Fruit fly (Drosophila melanogaster): ENCODE results near the gene loh.
A peak's percentile ranks its signal among the peaks of the same experiment; 100 is the strongest.

Gene loh

DNA sequence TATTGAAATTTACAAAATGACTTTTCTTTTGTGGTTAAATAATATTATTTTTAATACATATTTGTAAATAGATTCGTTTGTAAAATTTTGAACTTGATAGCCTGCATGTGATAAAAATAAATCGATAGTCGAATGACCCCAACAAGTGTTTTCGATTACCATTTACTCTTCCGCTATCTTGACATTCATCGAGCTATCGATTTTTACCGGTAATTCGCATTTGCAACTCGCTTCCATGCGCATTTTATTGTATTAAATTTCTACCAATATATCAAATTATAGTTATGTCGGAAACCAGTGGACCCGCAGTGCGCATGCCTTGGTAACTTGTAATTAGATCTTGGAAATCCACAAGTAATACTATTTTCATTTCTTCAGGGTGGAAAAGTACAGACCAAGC is 23.4 kb upstream of the loh start, which contains the start of gene RfC3 (continued):
- TF ChIP-seq cato (GFP tag; optimal IDR thresholded peaks at IDR 0.05; ENCODE audit: borderline replicate concordance) (no peak), ro (GFP tag; IDR thresholded peaks at IDR 0.05) (no peak), CG10462 (GFP tag; optimal IDR thresholded peaks at IDR 0.05) (no peak), CG6254 (GFP tag; optimal IDR thresholded peaks at IDR 0.05) (no peak), jumu (GFP tag; optimal IDR thresholded peaks at IDR 0.05) (no peak), Opbp (GFP tag; IDR thresholded peaks at IDR 0.05; ENCODE audit: partially characterized antibody) (peak; percentile 73; the same call in 2 of the 3 replicates), Nf-YB (GFP tag; optimal IDR thresholded peaks at IDR 0.05) (no peak), Usf (GFP tag; optimal IDR thresholded peaks at IDR 0.05) (no peak), NFAT (GFP tag; IDR thresholded peaks at IDR 0.05) (no peak), HLH4C (GFP tag; IDR thresholded peaks at IDR 0.05; ENCODE audit: partially characterized antibody) (peak; percentile 98), CG3281 (GFP tag; optimal IDR thresholded peaks at IDR 0.05) (no peak), CG1233 (GFP tag; optimal IDR thresholded peaks at IDR 0.05) (no peak), sens-2 (GFP tag; IDR thresholded peaks at IDR 0.05) (no peak), CG6654 (GFP tag; optimal IDR thresholded peaks at IDR 0.05) (no peak), Jarid2 (GFP tag; optimal IDR thresholded peaks at IDR 0.05) (no peak), CG34224 (GFP tag; IDR thresholded peaks at IDR 0.05; ENCODE audit: partially characterized antibody) (peak; percentile 98), CG11560 (tag; IDR thresholded peaks at IDR 0.05) (no peak), Six4 (GFP tag; optimal IDR thresholded peaks at IDR 0.05) (no peak), kah (GFP tag; optimal IDR thresholded peaks at IDR 0.05) (peak; percentile 62), CG17186 (GFP tag; optimal IDR thresholded peaks at IDR 0.05) (no peak), Scr (GFP tag; IDR thresholded peaks at IDR 0.05; ENCODE audit: partially characterized antibody) (peak; percentile 81), maf-S (GFP tag; optimal IDR thresholded peaks at IDR 0.05) (no peak), Aef1 (GFP tag; IDR thresholded peaks at IDR 0.05) (no peak), pan (optimal IDR thresholded peaks at IDR 0.05) (no peak), pan (GFP tag; optimal IDR thresholded peaks at IDR 0.05 in 1 of 2, IDR thresholded peaks at IDR 0.05 in 1 of 2) (no peak), Ptx1 (GFP tag; IDR thresholded peaks at IDR 0.05) (no peak), Lhr (GFP tag; optimal IDR thresholded peaks at IDR 0.05) (no peak), CG10959 (GFP tag; IDR thresholded peaks at IDR 0.05) (no peak), jing (GFP tag; optimal IDR thresholded peaks at IDR 0.05) (no peak), schlank (tag; optimal IDR thresholded peaks at IDR 0.05) (no peak), CG7372 (GFP tag; IDR thresholded peaks at IDR 0.05) (no peak), CG30020 (tag; optimal IDR thresholded peaks at IDR 0.05) (peak; percentile 92), BEAF-32 (GFP tag; optimal IDR thresholded peaks at IDR 0.05) (peak; percentile 61), zen2 (GFP tag; IDR thresholded peaks at IDR 0.05; ENCODE audit: partially characterized antibody) (peak; percentile 96), Dad (GFP tag; optimal IDR thresholded peaks at IDR 0.05) (no peak), croc (GFP tag; conservative IDR thresholded peaks at IDR 0.05) (no peak), Med (GFP tag) (peak; percentile 54), CG7556 (GFP tag; optimal IDR thresholded peaks at IDR 0.05) (no peak), CG10274 (GFP tag; optimal IDR thresholded peaks at IDR 0.05) (no peak), CG43689 (GFP tag; IDR thresholded peaks at IDR 0.05) (no peak), gt (GFP tag; IDR thresholded peaks at IDR 0.05) (no peak), Mrtf (GFP tag; IDR thresholded peaks at IDR 0.05) (no peak), E2f1 (GFP tag; IDR thresholded peaks at IDR 0.05) (no peak), YL-1 (GFP tag; optimal IDR thresholded peaks at IDR 0.05) (peak; percentile 38), CG18599 (GFP tag; optimal IDR thresholded peaks at IDR 0.05) (no peak), HmgZ (tag; optimal IDR thresholded peaks at IDR 0.05) (no peak), CG12391 (tag; optimal IDR thresholded peaks at IDR 0.05) (no peak), CG8089 (GFP tag; optimal IDR thresholded peaks at IDR 0.05) (no peak), CG11723 (GFP tag; optimal IDR thresholded peaks at IDR 0.05) (no peak), pfk (GFP tag; optimal IDR thresholded peaks at IDR 0.05) (peak; percentile 48), CG7786 (GFP tag; optimal IDR thresholded peaks at IDR 0.05) (no peak), ac (GFP tag; optimal IDR thresholded peaks at IDR 0.05) (no peak)
